Fruit fly (Drosophila melanogaster) whole organism, wandering third instar larva: ENCODE results near the gene CG13031.

Experiments used
- Abd-B ChIP-seq: fragments of >200 bp; optimal IDR thresholded peaks from 2 replicates; lab custom pipeline; 2017; ENCODE audit warnings: missing biosample characterization, missing genetic modification characterization
- Dfd ChIP-seq: fragments of >200 bp; optimal IDR thresholded peaks from 2 replicates; lab custom pipeline; 2017; ENCODE audit warnings: missing biosample characterization, missing genetic modification characterization
- Myc ChIP-seq: fragments of >200 bp; optimal IDR thresholded peaks from 2 replicates; lab custom pipeline; 2017
- N ChIP-seq: fragments of >200 bp; optimal IDR thresholded peaks from 2 replicates; lab custom pipeline; 2018; ENCODE audit warnings: missing biosample characterization, missing external identifiers, missing genetic modification characterization

DNA sequence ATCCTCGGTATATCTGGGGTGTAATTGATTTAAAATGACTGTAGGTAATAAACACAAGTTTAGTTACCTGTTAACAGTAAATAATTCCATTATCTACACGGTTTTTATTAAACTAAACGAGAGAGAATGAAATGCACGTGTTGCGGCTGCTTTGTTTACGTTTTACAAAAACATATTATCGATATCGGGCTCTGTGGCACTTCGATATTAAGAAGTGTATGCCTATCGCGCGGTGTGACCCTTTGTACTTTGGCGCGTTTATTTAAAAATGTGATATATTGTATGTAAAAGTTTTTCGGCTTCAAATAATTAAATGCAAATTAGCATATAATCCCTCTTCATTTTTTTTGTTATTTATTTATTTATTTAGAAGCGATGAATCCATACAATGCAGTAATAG lies 6.0 kb downstream of the CG13031 start, which contains the start of gene Dbp73D:
- TF ChIP-seq N (no peak), Dfd (GFP tag; lab: Kevin White, UChicago) (no peak), Abd-B (GFP tag; lab: Kevin White, UChicago) (no peak), Myc (lab: Kevin White, UChicago) (no peak)
